Worm (Caenorhabditis elegans) whole organism, L1 larva: ENCODE results near the gene rsu-1.
A peak's percentile ranks its signal among the peaks of the same experiment; 100 is the strongest.

Source experiments
- C16A3.4 ChIP-seq: fragments of 150-350 bp; optimal IDR thresholded peaks from 2 replicates; lab custom pipeline; 2014; ENCODE audit warnings: missing biosample characterization, missing genetic modification characterization
- C34B4.2 ChIP-seq: sonication (generic microtip); optimal IDR thresholded peaks from 2 replicates; lab custom pipeline; 2017; ENCODE audit warnings: mild to moderate bottlenecking, missing genetic modification characterization, missing compliant biosample characterization
- F16B12.6 ChIP-seq: fragments of 150-350 bp; optimal IDR thresholded peaks from 2 replicates; lab custom pipeline; 2014; ENCODE audit warnings: missing biosample characterization, missing genetic modification characterization
- Y116A8C.19 ChIP-seq: sonication (generic microtip); optimal IDR thresholded peaks from 2 replicates; lab custom pipeline; 2016; ENCODE audit warnings: missing compliant biosample characterization, missing genetic modification characterization, borderline replicate concordance
- alr-1 ChIP-seq: fragments of 200-800 bp; sonication (Bioruptor generic); optimal IDR thresholded peaks from 2 replicates; lab custom pipeline; 2018; ENCODE audit warnings: borderline replicate concordance, mild to moderate bottlenecking, missing genetic modification characterization, missing compliant biosample characterization
- blmp-1 ChIP-seq: fragments of 150-350 bp; optimal IDR thresholded peaks from 2 replicates; lab custom pipeline; 2014; ENCODE audit warnings: missing biosample characterization, missing genetic modification characterization
- ceh-8 ChIP-seq: fragments of 200-800 bp; sonication (Bioruptor generic); optimal IDR thresholded peaks from 2 replicates; lab custom pipeline; 2018; ENCODE audit warnings: mild to moderate bottlenecking, missing genetic modification characterization, moderate library complexity, missing compliant biosample characterization
- ceh-82 ChIP-seq, 3 experiments: fragments of 150-350 bp in 1 of 3; sonication (generic microtip) in 2 of 3; optimal IDR thresholded peaks; 2 replicates each; lab custom pipeline; 2014 to 2017; ENCODE audit warnings: missing biosample characterization in 3 of 3, missing genetic modification characterization in 3 of 3
- ceh-88 ChIP-seq: fragments of 200-800 bp; sonication (Bioruptor generic); IDR thresholded peaks from 2 replicates; pipeline ENCODE4 v1.3.6; 2022; ENCODE audit warnings: missing genetic modification characterization, missing compliant biosample characterization
- dpl-1 ChIP-seq, 3 experiments: fragments of 150-350 bp in 2 of 3; sonication (generic microtip) in 1 of 3; optimal IDR thresholded peaks; 2 replicates each; lab custom pipeline; 2014 to 2017; ENCODE audit warnings: missing biosample characterization in 3 of 3, missing genetic modification characterization in 3 of 3, missing genetic modification reagents in 3 of 3
- dsc-1 ChIP-seq: sonication (generic microtip); optimal IDR thresholded peaks from 2 replicates; lab custom pipeline; 2016; ENCODE audit warnings: mild to moderate bottlenecking, missing genetic modification characterization, missing compliant biosample characterization
- efl-1 ChIP-seq, 4 experiments: fragments of 150-350 bp; optimal IDR thresholded peaks in 3 of 4; peaks in 1 of 4; 1 replicate in 1 of 4; 2 replicates in 3 of 4; lab custom pipeline; 2014; ENCODE audit warnings: missing biosample characterization in 2 of 4, missing genetic modification characterization in 2 of 4, missing genetic modification reagents in 2 of 4
- egl-27 ChIP-seq, 2 experiments: fragments of 150-350 bp in 1 of 2; sonication (generic microtip); optimal IDR thresholded peaks; 3 replicates each; lab custom pipeline; 2017 to 2018; ENCODE audit warnings: missing biosample characterization in 2 of 2, missing genetic modification characterization in 2 of 2, missing genetic modification reagents in 2 of 2
- elt-3 ChIP-seq, 6 experiments: fragments of 150-350 bp in 1 of 6; sonication (generic microtip); optimal IDR thresholded peaks; 2 replicates each; lab custom pipeline; 2017 to 2018; ENCODE audit warnings: missing biosample characterization in 6 of 6, missing genetic modification characterization in 6 of 6, inconsistent platforms in 1 of 6
- fkh-4 ChIP-seq: sonication (generic microtip); optimal IDR thresholded peaks from 2 replicates; lab custom pipeline; 2016; ENCODE audit warnings: missing compliant biosample characterization, missing genetic modification characterization, borderline replicate concordance
- fos-1 ChIP-seq: fragments of 150-350 bp; optimal IDR thresholded peaks from 2 replicates; lab custom pipeline; 2014; ENCODE audit warnings: missing biosample characterization, missing genetic modification characterization
- grh-1 ChIP-seq: fragments of 200-800 bp; sonication (Bioruptor generic); IDR thresholded peaks from 2 replicates; pipeline ENCODE4 v1.3.6; 2022; ENCODE audit warnings: missing genetic modification reagents, missing genetic modification characterization, missing compliant biosample characterization
- hpl-2 ChIP-seq: fragments of 150-350 bp; optimal IDR thresholded peaks from 2 replicates; lab custom pipeline; 2014; ENCODE audit warnings: missing biosample characterization, missing genetic modification reagents, missing genetic modification characterization
- jun-1 ChIP-seq: fragments of 150-350 bp; optimal IDR thresholded peaks from 2 replicates; lab custom pipeline; 2014; ENCODE audit warnings: missing biosample characterization, missing genetic modification reagents, missing genetic modification characterization
- lin-14 ChIP-seq: fragments of 200-800 bp; sonication (Bioruptor generic); optimal IDR thresholded peaks from 2 replicates; lab custom pipeline; 2018; ENCODE audit warnings: mild to moderate bottlenecking, missing genetic modification characterization, moderate library complexity, missing compliant biosample characterization
- lin-35 ChIP-seq, 2 experiments: fragments of 150-350 bp; optimal IDR thresholded peaks; 2 replicates each; lab custom pipeline; 2014; ENCODE audit warnings: missing biosample characterization in 2 of 2, missing genetic modification characterization in 2 of 2, missing genetic modification reagents in 2 of 2
- lir-3 ChIP-seq: sonication (generic microtip); optimal IDR thresholded peaks from 2 replicates; lab custom pipeline; 2016; ENCODE audit warnings: mild to moderate bottlenecking, missing genetic modification characterization, moderate library complexity, missing compliant biosample characterization; ENCODE audit not compliant: poor library complexity
- lsy-2 ChIP-seq, 2 experiments: fragments of 150-350 bp; optimal IDR thresholded peaks; 2 replicates each; lab custom pipeline; 2014; ENCODE audit warnings: missing biosample characterization in 2 of 2, missing genetic modification characterization in 2 of 2
- mab-9 ChIP-seq: fragments of 200-800 bp; sonication (Bioruptor generic); IDR thresholded peaks from 2 replicates; pipeline ENCODE4 v1.3.6; 2022; ENCODE audit warnings: missing genetic modification reagents, missing genetic modification characterization, missing compliant biosample characterization
- mdl-1 ChIP-seq, 2 experiments: fragments of 150-350 bp; optimal IDR thresholded peaks; 2 replicates each; lab custom pipeline; 2014 to 2017; ENCODE audit warnings: missing biosample characterization in 2 of 2, missing genetic modification characterization in 2 of 2, inconsistent platforms in 1 of 2
- mef-2 ChIP-seq: fragments of 150-350 bp; optimal IDR thresholded peaks from 2 replicates; lab custom pipeline; 2014; ENCODE audit warnings: missing biosample characterization, missing genetic modification characterization
- mep-1 ChIP-seq: fragments of 150-350 bp; optimal IDR thresholded peaks from 2 replicates; lab custom pipeline; 2014; ENCODE audit warnings: missing biosample characterization, missing genetic modification characterization
- nhr-11 ChIP-seq: fragments of 150-350 bp; optimal IDR thresholded peaks from 2 replicates; lab custom pipeline; 2014; ENCODE audit warnings: missing biosample characterization, missing genetic modification characterization
- nhr-19 ChIP-seq: fragments of 200-800 bp; sonication (Bioruptor generic); conservative IDR thresholded peaks from 2 replicates; pipeline ENCODE4 v1.3.6; 2022; ENCODE audit warnings: missing genetic modification characterization, missing compliant biosample characterization
- nhr-20 ChIP-seq: sonication (generic microtip); optimal IDR thresholded peaks from 2 replicates; lab custom pipeline; 2016; ENCODE audit warnings: mild to moderate bottlenecking, missing genetic modification characterization, missing compliant biosample characterization
- nhr-237 ChIP-seq: fragments of 150-350 bp; optimal IDR thresholded peaks from 2 replicates; lab custom pipeline; 2014; ENCODE audit warnings: missing biosample characterization, missing genetic modification characterization
- nhr-47 ChIP-seq: sonication (generic microtip); optimal IDR thresholded peaks from 2 replicates; lab custom pipeline; 2016; ENCODE audit warnings: mild to moderate bottlenecking, missing genetic modification characterization, moderate library complexity, missing compliant biosample characterization
- nhr-71 ChIP-seq: sonication (generic microtip); optimal IDR thresholded peaks from 2 replicates; lab custom pipeline; 2016; ENCODE audit warnings: mild to moderate bottlenecking, missing genetic modification characterization, moderate library complexity, missing compliant biosample characterization
- nhr-77 ChIP-seq: fragments of 150-350 bp; optimal IDR thresholded peaks from 2 replicates; lab custom pipeline; 2014; ENCODE audit warnings: missing biosample characterization, missing genetic modification characterization
- nhr-85 ChIP-seq: sonication (generic microtip); peaks from one replicate; lab custom pipeline; 2016; ENCODE audit warnings: missing genetic modification characterization, inconsistent platforms, missing compliant biosample characterization
- nhr-90 ChIP-seq: sonication (generic microtip); optimal IDR thresholded peaks from 2 replicates; lab custom pipeline; 2016; ENCODE audit warnings: mild to moderate bottlenecking, missing genetic modification characterization, missing compliant biosample characterization; ENCODE audit not compliant: poor library complexity
- rnt-1 ChIP-seq: sonication (generic microtip); optimal IDR thresholded peaks from 2 replicates; lab custom pipeline; 2016; ENCODE audit warnings: mild to moderate bottlenecking, missing genetic modification characterization, moderate library complexity, missing compliant biosample characterization
- snu-23 ChIP-seq: sonication (generic microtip); optimal IDR thresholded peaks from 2 replicates; lab custom pipeline; 2016; ENCODE audit warnings: missing genetic modification characterization, missing compliant biosample characterization
- sox-4 ChIP-seq: sonication (generic microtip); optimal IDR thresholded peaks from 2 replicates; lab custom pipeline; 2016; ENCODE audit warnings: missing genetic modification characterization, missing compliant biosample characterization
- swsn-7 ChIP-seq: sonication (generic microtip); optimal IDR thresholded peaks from 2 replicates; lab custom pipeline; 2016; ENCODE audit warnings: missing genetic modification characterization, missing compliant biosample characterization
- tbx-2 ChIP-seq: sonication (generic microtip); optimal IDR thresholded peaks from 2 replicates; lab custom pipeline; 2016; ENCODE audit warnings: missing genetic modification characterization, missing compliant biosample characterization
- unc-130 ChIP-seq: fragments of 150-350 bp; optimal IDR thresholded peaks from 2 replicates; lab custom pipeline; 2017; ENCODE audit warnings: missing biosample characterization, missing genetic modification characterization, inconsistent platforms
- unc-30 ChIP-seq: sonication (generic microtip); optimal IDR thresholded peaks from 2 replicates; lab custom pipeline; 2017; ENCODE audit warnings: missing biosample characterization, missing genetic modification characterization
- unc-98 ChIP-seq: fragments of 200-800 bp; sonication (Bioruptor generic); IDR thresholded peaks from 2 replicates; pipeline ENCODE4 v1.3.6; 2022; ENCODE audit warnings: missing genetic modification characterization, missing compliant biosample characterization
- xbp-1 ChIP-seq: sonication (generic microtip); optimal IDR thresholded peaks from 2 replicates; lab custom pipeline; 2016; ENCODE audit warnings: missing genetic modification characterization, missing compliant biosample characterization
- ztf-11 ChIP-seq, 2 experiments: sonication (generic microtip); optimal IDR thresholded peaks; 2 replicates each; lab custom pipeline; 2016 to 2017; ENCODE audit warnings: missing genetic modification characterization in 2 of 2, missing biosample characterization in 1 of 2, missing compliant biosample characterization in 1 of 2

Gene rsu-1

DNA sequence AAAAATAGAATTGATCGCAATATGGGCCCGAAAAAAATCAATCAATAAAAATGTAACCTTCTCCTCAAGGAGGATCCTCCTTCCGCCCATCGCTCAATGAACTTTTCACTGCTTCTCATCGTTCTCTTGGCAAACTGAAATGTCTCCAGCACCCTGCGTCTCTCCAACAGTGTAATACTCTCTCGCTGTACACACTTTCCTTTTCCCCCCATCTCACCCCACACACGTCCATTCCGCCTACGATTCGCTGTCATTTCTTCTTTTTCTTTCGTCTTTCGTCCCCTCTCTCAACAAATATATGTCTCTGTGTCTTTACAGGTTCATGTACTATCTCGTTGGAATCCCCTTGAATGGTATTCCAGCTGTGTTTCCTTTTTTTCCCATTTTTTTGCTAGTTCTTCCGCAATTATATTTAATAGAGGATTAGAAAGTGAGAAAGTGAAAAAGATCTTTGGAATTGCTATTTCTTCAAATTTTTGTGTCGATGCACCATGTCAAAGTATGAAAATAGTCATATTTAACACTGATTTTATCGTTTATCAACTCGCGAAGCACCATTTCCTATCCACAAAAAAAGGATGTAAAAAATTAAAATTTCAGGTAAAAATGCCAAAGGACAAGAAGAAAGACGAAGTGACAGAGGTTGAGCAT, at the start of gene rsu-1:
rsu-1 (plus strand) TSS at position 601 of the 651 bp plus-strand sequence.
- TF ChIP-seq nhr-90 (tag; lab: Kevin White, UChicago) (peak; percentile 47), jun-1 (tag; lab: Kevin White, UChicago) (peak; percentile 53), fkh-4 (no peak), xbp-1 (tag; lab: Kevin White, UChicago) (peak; percentile 69), lin-14 (peak; percentile 86), unc-30 (tag; lab: Kevin White, UChicago) (no peak), fos-1 (peak; percentile 11), unc-98 (GFP tag; lab: Robert Waterston, UW) (no peak), mep-1 (tag; lab: Kevin White, UChicago) (peak; percentile 71), mab-9 (GFP tag; lab: Robert Waterston, UW) (no peak), nhr-47 (peak; percentile 57), Y116A8C.19 (tag; lab: Kevin White, UChicago) (no peak), snu-23 (GFP tag; lab: Kevin White, UChicago) (peak; percentile 83), mef-2 (tag; lab: Kevin White, UChicago) (no peak), ceh-8 (GFP tag; lab: Kevin White, UChicago) (no peak), nhr-20 (peak; percentile 67), ztf-11 (tag; optimal IDR thresholded peaks at IDR 0.05; lab: Kevin White, UChicago) (peak in 1 of 2 experiments; percentile 49), rnt-1 (peak; percentile 68), mdl-1 (tag; optimal IDR thresholded peaks at IDR 0.05; lab: Kevin White, UChicago) (peak in 1 of 2 experiments; percentile 48), nhr-77 (tag; lab: Kevin White, UChicago) (peak; percentile 54), ceh-82 (tag; optimal IDR thresholded peaks at IDR 0.05; lab: Kevin White, UChicago) (peak; percentile 6 to 39 (median 34)), F16B12.6 (peak; percentile 2), nhr-237 (tag; lab: Kevin White, UChicago) (no peak), nhr-11 (tag; lab: Kevin White, UChicago) (peak; percentile 9), elt-3 (tag; optimal IDR thresholded peaks at IDR 0.05; lab: Kevin White, UChicago) (peak in 1 of 6 experiments; percentile 15), lin-35 (GFP tag; optimal IDR thresholded peaks at IDR 0.05; lab: Kevin White, UChicago) (peak; percentile 37 to 42), alr-1 (no peak), C34B4.2 (tag; lab: Kevin White, UChicago) (no peak), nhr-85 (tag; lab: Kevin White, UChicago) (peak; percentile 46), dsc-1 (peak; percentile 47), lsy-2 (tag; optimal IDR thresholded peaks at IDR 0.05; lab: Kevin White, UChicago) (peak; percentile 66 to 75), nhr-19 (GFP tag; lab: Robert Waterston, UW) (peak; percentile 61), nhr-71 (tag; lab: Kevin White, UChicago) (peak; percentile 74), unc-130 (tag; lab: Kevin White, UChicago) (no peak), ceh-88 (GFP tag; lab: Robert Waterston, UW) (no peak), hpl-2 (GFP tag; lab: Kevin White, UChicago) (no peak), lir-3 (tag; lab: Kevin White, UChicago) (no peak), dpl-1 (GFP tag; optimal IDR thresholded peaks at IDR 0.05; lab: Kevin White, UChicago) (peak in 2 of 3 experiments; percentile 36 to 42), tbx-2 (tag; lab: Kevin White, UChicago) (peak; percentile 55), blmp-1 (peak; percentile 95), egl-27 (tag; optimal IDR thresholded peaks at IDR 0.05; lab: Kevin White, UChicago) (peak in 1 of 2 experiments; percentile 18), C16A3.4 (tag; lab: Kevin White, UChicago) (peak; percentile 34), efl-1 (optimal IDR thresholded peaks at IDR 0.05; lab: Kevin White, UChicago) (peak; percentile 58 to 67), efl-1 (GFP tag; optimal IDR thresholded peaks at IDR 0.05 in 1 of 2; lab: Kevin White, UChicago) (peak; percentile 47 to 91), swsn-7 (tag; lab: Kevin White, UChicago) (peak; percentile 64), sox-4 (tag; lab: Kevin White, UChicago) (no peak), grh-1 (GFP tag; lab: Robert Waterston, UW) (no peak)
